Fruit fly (Drosophila melanogaster): ENCODE data around the gene Acsx4.

Gene Acsx4

dm6 chr3R:19816758-19817157 is 33.4 kb downstream of the Acsx4 start:
- no peak for TF ChIP-seq Sin3A (optimal IDR thresholded peaks at IDR 0.05)

DNA sequence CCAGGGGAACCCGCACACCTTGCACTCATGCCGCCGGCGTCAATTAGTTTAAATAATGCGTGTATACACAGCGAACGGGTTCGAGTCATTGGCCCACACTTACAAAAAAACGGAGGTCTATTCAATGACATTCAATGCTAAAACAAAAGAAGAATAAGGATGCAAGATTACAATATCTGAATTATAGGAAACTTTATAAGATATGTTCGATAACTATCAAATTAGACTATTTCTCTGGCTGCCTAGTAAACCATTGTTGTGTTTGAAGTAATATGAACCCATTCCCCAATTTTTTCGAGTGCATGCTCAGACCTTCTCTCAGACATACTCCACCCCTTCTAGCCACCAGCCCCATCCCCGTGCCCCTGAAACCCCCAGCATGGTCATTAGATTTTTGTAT is 37.7 kb downstream of the Acsx4 start:
- TF ChIP-seq Sin3A (optimal IDR thresholded peaks at IDR 0.05), result no peak
- no peak for TF ChIP-seq h (optimal IDR thresholded peaks at IDR 0.05)
- no peak for TF ChIP-seq psq (optimal IDR thresholded peaks at IDR 0.05)
- TF ChIP-seq ttk (optimal IDR thresholded peaks at IDR 0.05), result no peak
- no peak for TF ChIP-seq insv (optimal IDR thresholded peaks at IDR 0.05)
- no peak for TF ChIP-seq Myc (optimal IDR thresholded peaks at IDR 0.05)

dm6 chr3R:19822138-19822537 is 38.8 kb downstream of the Acsx4 start:
- no peak for TF ChIP-seq psq (optimal IDR thresholded peaks at IDR 0.05)
- TF ChIP-seq ttk (optimal IDR thresholded peaks at IDR 0.05), result no peak
- TF ChIP-seq Sin3A (optimal IDR thresholded peaks at IDR 0.05), result no peak
- no peak for TF ChIP-seq Myc (optimal IDR thresholded peaks at IDR 0.05)
- TF ChIP-seq insv (optimal IDR thresholded peaks at IDR 0.05), result no peak
- TF ChIP-seq h (optimal IDR thresholded peaks at IDR 0.05), result no peak

DNA sequence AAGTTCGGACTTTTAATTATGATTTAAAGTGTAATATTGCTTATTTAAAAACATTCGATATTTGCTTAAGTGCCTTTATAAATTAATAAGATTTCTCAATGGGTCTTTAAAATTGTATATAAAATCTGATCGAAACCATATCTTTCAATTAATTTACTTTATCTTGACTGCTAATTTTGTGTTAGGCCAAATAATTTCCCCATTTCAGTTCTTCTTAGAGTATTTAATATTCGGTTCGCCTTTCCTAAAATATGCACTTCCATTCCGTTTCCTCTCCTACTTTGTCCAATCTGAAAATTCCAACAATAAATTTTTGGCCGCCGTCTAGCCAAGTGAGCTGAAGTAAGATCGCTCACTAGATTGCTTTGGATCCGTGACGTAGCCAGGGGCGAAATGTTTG is 41.2 kb downstream of the Acsx4 start:
- no peak for TF ChIP-seq Myc (optimal IDR thresholded peaks at IDR 0.05)
- no peak for TF ChIP-seq insv (optimal IDR thresholded peaks at IDR 0.05)
- no peak for TF ChIP-seq psq (optimal IDR thresholded peaks at IDR 0.05)

dm6 chr3R:19826355-19826754 is 43.0 kb downstream of the Acsx4 start:
- TF ChIP-seq ttk (optimal IDR thresholded peaks at IDR 0.05) (no peak), insv (optimal IDR thresholded peaks at IDR 0.05) (no peak), Myc (optimal IDR thresholded peaks at IDR 0.05) (no peak), h (optimal IDR thresholded peaks at IDR 0.05) (no peak), Sin3A (optimal IDR thresholded peaks at IDR 0.05) (no peak), psq (optimal IDR thresholded peaks at IDR 0.05) (no peak)

DNA sequence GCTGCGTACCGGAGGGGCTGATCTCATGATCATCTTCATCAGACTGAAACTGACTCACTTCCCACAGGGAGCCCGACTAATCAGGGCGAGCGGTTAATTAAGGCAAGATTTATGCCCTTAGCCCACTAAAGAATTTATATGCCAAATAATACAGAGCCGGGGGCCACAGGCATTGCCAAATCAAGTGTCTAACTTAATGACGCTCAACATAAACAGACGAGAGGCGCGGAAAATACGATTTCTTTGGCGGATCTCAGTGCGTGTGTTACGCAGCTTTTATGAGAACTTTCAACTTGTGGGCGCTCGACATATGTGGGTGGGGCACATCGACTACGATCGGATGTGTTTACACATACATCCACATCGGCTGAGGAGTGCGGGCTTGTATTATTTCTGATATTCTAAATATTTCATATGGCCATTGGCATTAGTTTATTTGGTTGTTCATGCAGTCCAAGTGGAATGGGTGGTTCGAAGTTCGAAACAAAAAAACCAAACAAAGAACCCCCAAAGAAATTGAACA is 43.5 kb downstream of the Acsx4 start:
- TF ChIP-seq Sin3A (optimal IDR thresholded peaks at IDR 0.05) (no peak), h (optimal IDR thresholded peaks at IDR 0.05) (no peak), ttk (optimal IDR thresholded peaks at IDR 0.05) (no peak), psq (optimal IDR thresholded peaks at IDR 0.05) (no peak), Myc (optimal IDR thresholded peaks at IDR 0.05) (no peak), insv (optimal IDR thresholded peaks at IDR 0.05) (no peak)

dm6 chr3R:19830973-19831372 is 47.7 kb downstream of the Acsx4 start:
- TF ChIP-seq Myc (optimal IDR thresholded peaks at IDR 0.05) (no peak), Sin3A (optimal IDR thresholded peaks at IDR 0.05) (no peak), h (optimal IDR thresholded peaks at IDR 0.05) (no peak), psq (optimal IDR thresholded peaks at IDR 0.05) (no peak), ttk (optimal IDR thresholded peaks at IDR 0.05) (no peak)

- TF ChIP-seq Sin3A (optimal IDR thresholded peaks at IDR 0.05) (no peak), psq (optimal IDR thresholded peaks at IDR 0.05) (no peak), Myc (optimal IDR thresholded peaks at IDR 0.05) (no peak), ttk (optimal IDR thresholded peaks at IDR 0.05) (no peak), insv (optimal IDR thresholded peaks at IDR 0.05) (no peak), h (optimal IDR thresholded peaks at IDR 0.05) (no peak)
Observed at dm6 chr3R:19833546-19833945, 50.2 kb downstream of the Acsx4 start.

dm6 chr3R:19833963-19834362 is 50.6 kb downstream of the Acsx4 start:
- TF ChIP-seq psq (optimal IDR thresholded peaks at IDR 0.05) (no peak), h (optimal IDR thresholded peaks at IDR 0.05) (no peak), Myc (optimal IDR thresholded peaks at IDR 0.05) (no peak), Sin3A (optimal IDR thresholded peaks at IDR 0.05) (no peak), ttk (optimal IDR thresholded peaks at IDR 0.05) (no peak), insv (optimal IDR thresholded peaks at IDR 0.05) (no peak)

dm6 chr3R:19834982-19835381 is 51.7 kb downstream of the Acsx4 start:
- TF ChIP-seq h (optimal IDR thresholded peaks at IDR 0.05), result no peak
- no peak for TF ChIP-seq Myc (optimal IDR thresholded peaks at IDR 0.05)
- no peak for TF ChIP-seq ttk (optimal IDR thresholded peaks at IDR 0.05)
- TF ChIP-seq Sin3A (optimal IDR thresholded peaks at IDR 0.05), result no peak
- no peak for TF ChIP-seq insv (optimal IDR thresholded peaks at IDR 0.05)
- TF ChIP-seq psq (optimal IDR thresholded peaks at IDR 0.05), result no peak
